Worm (Caenorhabditis elegans): Measurements from ENCODE around the gene daf-3.

daf-3 gene

DNA sequence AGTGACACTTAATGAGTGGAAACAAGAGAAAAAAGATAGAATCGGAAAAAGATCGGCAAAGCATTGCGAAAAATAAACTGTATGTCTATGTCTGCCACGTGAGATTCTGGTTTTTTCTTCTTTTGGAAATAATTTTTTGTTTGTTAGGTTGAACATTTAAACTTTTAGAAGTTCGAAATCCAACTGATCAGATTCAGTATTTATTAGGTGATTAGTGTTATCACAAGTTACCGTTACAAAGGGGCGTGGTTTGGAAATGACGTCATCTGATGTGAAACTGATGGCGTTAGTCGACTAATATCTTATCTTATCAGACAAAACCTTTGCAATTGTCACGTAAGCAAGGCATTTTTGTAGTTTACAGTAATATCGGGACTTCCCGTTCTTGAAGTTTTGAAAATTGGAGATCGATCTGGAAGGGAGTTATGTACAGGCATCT lies 39.0 kb upstream of the daf-3 start (continued):
- TF ChIP-seq mxl-2 (GFP tag; conservative IDR thresholded peaks at IDR 0.05): no peak
- 0 out of 2 replicates have a peak, but pooled peaks have one; percentile 14 for TF ChIP-seq lin-1 (GFP tag; IDR thresholded peaks at IDR 0.05)
- no peak for TF ChIP-seq T20F7.1 (GFP tag; optimal IDR thresholded peaks at IDR 0.05)
- TF ChIP-seq F44E2.7 (GFP tag; IDR thresholded peaks at IDR 0.05): no peak
- peak; percentile 15 for TF ChIP-seq nhr-10 (tag; optimal IDR thresholded peaks at IDR 0.05)

ce11 chrX:863478-863877 lies 38.2 kb upstream of the daf-3 start, which contains the start of gene cdo-1:
Gene cdo-1, minus strand, starts transcription at chrX:863578.
- TF ChIP-seq sdz-12 (GFP tag; optimal IDR thresholded peaks at IDR 0.05) (no peak), mes-2 (tag; optimal IDR thresholded peaks at IDR 0.05; ENCODE audit: poor library complexity, severe bottlenecking) (no peak), ztf-7 (tag; optimal IDR thresholded peaks at IDR 0.05) (no peak), unc-62 (GFP tag; optimal IDR thresholded peaks at IDR 0.05 in 1 of 2) (peak in 1 of 2 experiments; percentile 56), unc-62 (tag; optimal IDR thresholded peaks at IDR 0.05) (no peak), zfp-3 (GFP tag; conservative IDR thresholded peaks at IDR 0.05) (no peak)

ce11 chrX:861378-861777 lies 36.1 kb upstream of the daf-3 start:
- TF ChIP-seq R02D3.7 (tag; optimal IDR thresholded peaks at IDR 0.05): no peak
- TF ChIP-seq daf-16 (GFP tag; optimal IDR thresholded peaks at IDR 0.05): no peak
- TF ChIP-seq daf-16 (tag; optimal IDR thresholded peaks at IDR 0.05): no peak
- TF ChIP-seq ceh-28 (tag; optimal IDR thresholded peaks at IDR 0.05): no peak

DNA sequence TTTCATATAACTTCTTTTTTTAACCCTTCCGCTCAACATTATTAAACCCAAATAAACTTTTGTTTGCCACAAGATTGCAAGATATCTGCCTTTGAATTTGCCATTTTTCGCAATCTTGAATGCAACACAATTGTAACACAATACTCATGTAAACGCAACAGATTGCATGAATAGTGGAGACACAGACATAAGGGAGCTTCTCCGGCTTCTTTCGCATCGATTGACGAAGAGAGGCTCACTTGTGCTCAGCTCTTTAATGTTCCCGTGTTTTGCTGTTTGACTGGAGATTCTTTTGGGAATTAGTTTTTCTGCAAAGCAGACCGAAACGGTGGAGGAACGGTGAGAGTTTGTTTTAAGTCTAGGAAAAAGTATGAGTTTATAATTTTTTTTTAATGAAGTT lies 34.1 kb upstream of the daf-3 start, which contains the start of gene F56F10.2:
Gene F56F10.2, plus strand, starts transcription at position 215 of the 400 bp plus-strand sequence.
- no peak for TF ChIP-seq Y5F2A.4 (GFP tag; optimal IDR thresholded peaks at IDR 0.05)
- TF ChIP-seq mep-1 (tag; optimal IDR thresholded peaks at IDR 0.05): peak; percentile 23
- no peak for TF ChIP-seq ceh-20 (GFP tag; IDR thresholded peaks at IDR 0.05)
- peak; percentile 28 for TF ChIP-seq hlh-30 (tag; optimal IDR thresholded peaks at IDR 0.05; ENCODE audit: insufficient read depth)
- TF ChIP-seq skn-1 (tag; optimal IDR thresholded peaks at IDR 0.05): no peak
- TF ChIP-seq rbr-2 (tag; optimal IDR thresholded peaks at IDR 0.05): peak; percentile 24

- TF ChIP-seq lir-3 (tag; optimal IDR thresholded peaks at IDR 0.05) (no peak), unc-62 (GFP tag; optimal IDR thresholded peaks at IDR 0.05 in 1 of 2) (peak in 1 of 2 experiments; percentile 81), unc-62 (tag; optimal IDR thresholded peaks at IDR 0.05) (no peak), set-16 (GFP tag; IDR thresholded peaks at IDR 0.05) (peak; percentile 58)
Measured at ce11 chrX:857658-858057, 32.4 kb upstream of the daf-3 start.

DNA sequence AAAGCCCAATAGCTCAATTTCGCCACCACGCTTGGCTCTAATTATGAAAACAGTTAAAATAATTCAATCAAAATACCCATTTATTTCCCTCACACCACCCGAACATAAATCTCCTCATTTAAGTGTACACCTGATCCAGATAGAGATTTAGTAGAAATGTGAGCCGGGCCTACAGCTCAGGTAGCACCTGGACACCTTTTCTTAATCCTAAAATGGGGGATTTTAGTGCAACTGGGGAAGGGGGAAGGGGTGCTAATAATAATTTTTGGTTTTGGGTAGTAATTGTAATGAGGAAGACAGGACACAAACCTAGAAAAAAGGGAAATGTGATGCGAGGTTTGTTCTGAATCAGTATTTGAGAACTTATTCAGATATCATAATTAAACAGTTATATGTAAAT lies 28.3 kb upstream of the daf-3 start:
- TF ChIP-seq unc-62 (GFP tag; optimal IDR thresholded peaks at IDR 0.05 in 1 of 2) (peak in 1 of 2 experiments; percentile 93), unc-62 (tag; optimal IDR thresholded peaks at IDR 0.05) (no peak), daf-8 (GFP tag; IDR thresholded peaks at IDR 0.05) (no peak)

DNA sequence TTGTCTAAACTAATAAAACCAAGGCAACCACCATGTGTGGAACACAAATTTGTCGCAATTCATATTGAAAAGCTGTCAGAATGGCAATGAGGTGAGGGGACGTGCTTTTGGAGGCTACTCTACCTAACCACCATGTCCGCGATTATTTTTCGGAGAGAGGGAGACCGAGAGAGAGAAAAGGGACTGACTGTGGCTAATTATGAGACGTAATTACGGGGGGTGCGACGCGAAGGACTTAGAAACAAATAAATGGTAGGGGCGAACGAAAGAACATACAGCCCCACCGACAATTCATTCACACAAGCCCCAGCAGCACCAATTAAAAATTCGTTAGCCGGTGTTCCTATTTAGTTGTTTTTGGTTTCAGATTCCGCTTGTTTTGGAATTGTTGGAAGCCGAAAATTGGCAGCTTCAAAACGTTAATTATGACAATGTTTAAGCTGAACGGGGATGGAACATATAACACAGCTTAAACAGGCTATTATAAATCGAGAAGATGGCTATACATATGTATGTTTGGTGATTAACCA lies 27.5 kb upstream of the daf-3 start:
- TF ChIP-seq nhr-77 (tag; optimal IDR thresholded peaks at IDR 0.05): no peak
- TF ChIP-seq unc-62 (GFP tag; optimal IDR thresholded peaks at IDR 0.05 in 1 of 2): peak in 1 of 2 experiments; percentile 82
- no peak for TF ChIP-seq unc-62 (tag; optimal IDR thresholded peaks at IDR 0.05)
- TF ChIP-seq rbr-2 (tag; optimal IDR thresholded peaks at IDR 0.05): no peak

- TF ChIP-seq mxl-3 (GFP tag; optimal IDR thresholded peaks at IDR 0.05): no peak
- no peak for TF ChIP-seq nhr-102 (tag; optimal IDR thresholded peaks at IDR 0.05)
- no peak for TF ChIP-seq nhr-237 (tag; optimal IDR thresholded peaks at IDR 0.05)
- TF ChIP-seq attf-4 (tag; optimal IDR thresholded peaks at IDR 0.05): no peak
- TF ChIP-seq tra-1 (GFP tag; IDR thresholded peaks at IDR 0.05): no peak
- TF ChIP-seq daf-12 (tag; optimal IDR thresholded peaks at IDR 0.05): no peak
- TF ChIP-seq nhr-41 (GFP tag; IDR thresholded peaks at IDR 0.05): no peak
- no peak for TF ChIP-seq madf-9 (GFP tag; conservative IDR thresholded peaks at IDR 0.05)
- no peak for TF ChIP-seq dmd-8 (GFP tag; IDR thresholded peaks at IDR 0.05)
- no peak for TF ChIP-seq ceh-44 (GFP tag; IDR thresholded peaks at IDR 0.05)
- no peak for TF ChIP-seq lin-39 (tag; optimal IDR thresholded peaks at IDR 0.05)
- no peak for TF ChIP-seq T20F7.1 (GFP tag; optimal IDR thresholded peaks at IDR 0.05)
- no peak for TF ChIP-seq gei-8 (GFP tag; optimal IDR thresholded peaks at IDR 0.05)
- TF ChIP-seq zfp-3 (GFP tag; conservative IDR thresholded peaks at IDR 0.05): no peak
- no peak for TF ChIP-seq aly-2 (tag; optimal IDR thresholded peaks at IDR 0.05)
- no peak for TF ChIP-seq snpc-4 (tag; optimal IDR thresholded peaks at IDR 0.05)
Measured at ce11 chrX:851421-851820, 26.1 kb upstream of the daf-3 start, which contains the start of gene igcm-1. Gene igcm-1, minus strand, starts transcription at chrX:851521.

All from whole organism, L4 larva.